Worm (Caenorhabditis elegans) whole organism, late embryonic: ENCODE measurements around the gene Y43H11AL.1.

Experiments
- C38D4.7 ChIP-seq: fragments of 200-800 bp; sonication (Bioruptor generic); optimal IDR thresholded peaks from 2 replicates; lab custom pipeline; 2018; ENCODE audit warnings: mild to moderate bottlenecking, missing genetic modification characterization, moderate library complexity, missing compliant biosample characterization
- K02D7.2 ChIP-seq: sonication (generic microtip); optimal IDR thresholded peaks from 2 replicates; lab custom pipeline; 2017; ENCODE audit warnings: mild to moderate bottlenecking, missing genetic modification characterization, missing compliant biosample characterization
- T23F11.4 ChIP-seq: fragments of 200-800 bp; sonication (Bioruptor generic); optimal IDR thresholded peaks from 2 replicates; lab custom pipeline; 2018; ENCODE audit warnings: mild to moderate bottlenecking, missing genetic modification characterization, missing compliant biosample characterization
- ama-1 ChIP-seq: fragments of 150-350 bp; optimal IDR thresholded peaks from 2 replicates; lab custom pipeline; 2014
- ceh-30 ChIP-seq: fragments of 150-350 bp; optimal IDR thresholded peaks from 2 replicates; lab custom pipeline; 2014; ENCODE audit warnings: missing biosample characterization, missing genetic modification characterization
- hlh-8 ChIP-seq: sonication (generic microtip); optimal IDR thresholded peaks from 2 replicates; lab custom pipeline; 2016; ENCODE audit warnings: missing genotype, missing genetic modification characterization, missing compliant biosample characterization
- lin-11 ChIP-seq: fragments of 200-800 bp; sonication (Bioruptor generic); optimal IDR thresholded peaks from 2 replicates; lab custom pipeline; 2018; ENCODE audit warnings: mild to moderate bottlenecking, missing genetic modification characterization, missing compliant biosample characterization
- pag-3 ChIP-seq: sonication (generic microtip); optimal IDR thresholded peaks from 2 replicates; lab custom pipeline; 2016; ENCODE audit warnings: missing compliant biosample characterization, missing genetic modification characterization, borderline replicate concordance
- pha-4 ChIP-seq: fragments of 150-350 bp; optimal IDR thresholded peaks from 2 replicates; lab custom pipeline; 2018; ENCODE audit warnings: missing biosample characterization, missing genetic modification reagents, missing genetic modification characterization
- tbx-2 ChIP-seq: sonication (generic microtip); optimal IDR thresholded peaks from 2 replicates; lab custom pipeline; 2016; ENCODE audit warnings: missing genetic modification characterization, missing compliant biosample characterization

DNA sequence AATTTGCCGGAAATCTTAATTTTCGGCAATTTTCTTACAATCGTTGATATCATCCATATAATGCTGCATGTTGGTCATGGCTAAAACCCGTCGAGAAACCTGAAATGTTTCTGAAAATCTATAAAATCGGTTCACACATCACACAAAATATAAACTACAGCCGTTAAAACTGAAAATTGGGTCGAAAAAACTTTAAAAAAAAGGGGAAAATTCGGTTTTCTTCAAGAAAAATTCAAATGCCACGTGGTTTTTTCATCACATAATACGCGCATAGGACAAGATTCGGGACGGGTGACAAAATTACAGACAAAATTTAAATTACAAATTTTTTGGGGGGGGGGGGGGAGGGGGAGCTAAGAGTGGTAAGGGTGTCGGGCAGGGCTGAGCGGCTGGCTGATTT is at the start of gene Y43H11AL.1:
- TF ChIP-seq T23F11.4 (GFP tag; lab: Kevin White, UChicago) (no peak), pag-3 (tag; lab: Kevin White, UChicago) (no peak), pha-4 (no peak), hlh-8 (tag; lab: Kevin White, UChicago) (no peak), ama-1 (lab: Kevin White, UChicago) (no peak), C38D4.7 (no peak), lin-11 (tag; lab: Kevin White, UChicago) (no peak), tbx-2 (no peak), K02D7.2 (tag; lab: Kevin White, UChicago) (no peak), ceh-30 (tag; lab: Kevin White, UChicago) (no peak)
